Fruit fly (Drosophila melanogaster) whole organism, embryonic: ENCODE data around the gene Ced-12.

ENCODE experiments used
- BtbVII ChIP-seq: fragments of 200-800 bp; sonication (Bioruptor generic); optimal IDR thresholded peaks from 3 replicates; lab custom pipeline; 2017; ENCODE audit warnings: missing biosample characterization, mild to moderate bottlenecking, missing genetic modification characterization
- CG11085 ChIP-seq: fragments of 200-800 bp; sonication (Bioruptor generic); IDR thresholded peaks from 2 replicates; pipeline ENCODE4 v1.3.6; 2022; ENCODE audit warnings: missing biosample characterization, missing genetic modification characterization
- CG12155 ChIP-seq: fragments of 200-800 bp; sonication (Bioruptor generic); optimal IDR thresholded peaks from 3 replicates; lab custom pipeline; 2016; ENCODE audit warnings: missing biosample characterization, missing genetic modification characterization
- CG14965 ChIP-seq: fragments of 200-800 bp; sonication (Bioruptor generic); optimal IDR thresholded peaks from 2 replicates; lab custom pipeline; 2016; ENCODE audit warnings: missing biosample characterization, missing genetic modification characterization, borderline replicate concordance
- CG15011 ChIP-seq: fragments of 200-800 bp; sonication (Bioruptor generic); optimal IDR thresholded peaks from 3 replicates; lab custom pipeline; 2018; ENCODE audit warnings: missing biosample characterization, mild to moderate bottlenecking, missing genetic modification characterization
- CG17359 ChIP-seq: fragments of 200-800 bp; sonication (Bioruptor generic); optimal IDR thresholded peaks from 3 replicates; lab custom pipeline; 2018; ENCODE audit warnings: missing biosample characterization, mild to moderate bottlenecking, missing genetic modification characterization, moderate library complexity
- CG18599 ChIP-seq: fragments of 200-800 bp; sonication (Bioruptor generic); optimal IDR thresholded peaks from 3 replicates; lab custom pipeline; 2017; ENCODE audit warnings: missing biosample characterization, missing genetic modification characterization, mild to moderate bottlenecking, moderate library complexity, missing genetic modification reagents
- CG2199 ChIP-seq: fragments of 200-800 bp; sonication (Bioruptor generic); IDR thresholded peaks from 3 replicates; pipeline ENCODE4 v1.3.6; 2022; ENCODE audit warnings: missing biosample characterization, missing genetic modification characterization
- CG31388 ChIP-seq: fragments of 200-800 bp; sonication (Bioruptor generic); optimal IDR thresholded peaks from 2 replicates; lab custom pipeline; 2016; ENCODE audit warnings: missing biosample characterization, missing genetic modification characterization
- CG3163 ChIP-seq: fragments of 200-800 bp; sonication (Bioruptor generic); optimal IDR thresholded peaks from 3 replicates; lab custom pipeline; 2016; ENCODE audit warnings: missing biosample characterization, missing genetic modification characterization
- CG3281 ChIP-seq: fragments of 200-800 bp; sonication (Bioruptor generic); optimal IDR thresholded peaks from 3 replicates; lab custom pipeline; 2017; ENCODE audit warnings: missing biosample characterization, mild to moderate bottlenecking, missing genetic modification characterization
- CG6765 ChIP-seq: fragments of 200-800 bp; sonication (Bioruptor generic); optimal IDR thresholded peaks from 3 replicates; lab custom pipeline; 2017; ENCODE audit warnings: missing biosample characterization, mild to moderate bottlenecking, missing genetic modification characterization
- CG7839 ChIP-seq: fragments of 200-800 bp; sonication (Bioruptor generic); optimal IDR thresholded peaks from 3 replicates; lab custom pipeline; 2018; ENCODE audit warnings: missing biosample characterization, mild to moderate bottlenecking, missing genetic modification characterization, moderate library complexity
- CG9727 ChIP-seq: fragments of 200-800 bp; sonication (Bioruptor generic); optimal IDR thresholded peaks from 3 replicates; lab custom pipeline; 2017; ENCODE audit warnings: missing biosample characterization, mild to moderate bottlenecking, missing genetic modification characterization
- CTCF ChIP-seq: fragments of 200-800 bp; sonication (Bioruptor generic); optimal IDR thresholded peaks from 2 replicates; lab custom pipeline; 2017; ENCODE audit warnings: missing biosample characterization, mild to moderate bottlenecking, missing genetic modification characterization, moderate library complexity
- Dip3 ChIP-seq: fragments of 200-800 bp; sonication (Bioruptor generic); optimal IDR thresholded peaks from 3 replicates; lab custom pipeline; 2016; ENCODE audit warnings: missing biosample characterization, missing genetic modification characterization
- Hr39 ChIP-seq: fragments of >200 bp; optimal IDR thresholded peaks from 2 replicates; lab custom pipeline; 2017
- MBD-R2 ChIP-seq: fragments of 200-800 bp; sonication (Bioruptor generic); IDR thresholded peaks from 2 replicates; pipeline ENCODE4 v1.3.6; 2022; ENCODE audit warnings: missing biosample characterization, missing genetic modification characterization
- Med ChIP-seq: fragments of 200-800 bp; sonication (Bioruptor generic); peaks from one replicate; lab custom pipeline; 2016; ENCODE audit warnings: missing biosample characterization, missing genetic modification characterization, mild to moderate bottlenecking, inconsistent platforms, moderate library complexity
- Mrtf ChIP-seq: fragments of 200-800 bp; sonication (Bioruptor generic); IDR thresholded peaks from 3 replicates; pipeline ENCODE4 v1.3.6; 2022; ENCODE audit warnings: missing biosample characterization, missing genetic modification characterization
- Xbp1 ChIP-seq: fragments of 200-800 bp; sonication (Bioruptor generic); optimal IDR thresholded peaks from 3 replicates; lab custom pipeline; 2016; ENCODE audit warnings: missing biosample characterization, mild to moderate bottlenecking, missing genetic modification characterization
- ac ChIP-seq: fragments of 200-800 bp; sonication (Bioruptor generic); optimal IDR thresholded peaks from 3 replicates; lab custom pipeline; 2017; ENCODE audit warnings: missing biosample characterization, mild to moderate bottlenecking, missing genetic modification characterization
- al ChIP-seq: fragments of 200-800 bp; sonication (Bioruptor generic); IDR thresholded peaks from 2 replicates; pipeline ENCODE4 v1.3.6; 2022; ENCODE audit warnings: missing biosample characterization, missing genetic modification characterization
- br ChIP-seq: fragments of >200 bp; optimal IDR thresholded peaks from 2 replicates; lab custom pipeline; 2017
- bsh ChIP-seq, 2 experiments: fragments of 200-800 bp; sonication (Bioruptor generic); optimal IDR thresholded peaks; 2 replicates each; lab custom pipeline; 2017 to 2018; ENCODE audit warnings: mild to moderate bottlenecking in 2 of 2, missing biosample characterization in 2 of 2, missing genetic modification characterization in 2 of 2, moderate library complexity in 1 of 2
- cad ChIP-seq: fragments of >200 bp; optimal IDR thresholded peaks from 2 replicates; lab custom pipeline; 2017; ENCODE audit warnings: missing biosample characterization, missing genetic modification characterization
- chinmo ChIP-seq: fragments of 200-800 bp; sonication (Bioruptor generic); IDR thresholded peaks from 4 replicates; pipeline ENCODE4 v1.3.6; 2022; ENCODE audit warnings: missing biosample characterization, missing genetic modification characterization; ENCODE audit not compliant: partially characterized antibody
- crol ChIP-seq: fragments of 200-800 bp; sonication (Bioruptor generic); IDR thresholded peaks from 2 replicates; pipeline ENCODE4 v1.3.6; 2022; ENCODE audit warnings: missing biosample characterization, missing genetic modification characterization
- dan ChIP-seq: fragments of 200-800 bp; sonication (Bioruptor generic); IDR thresholded peaks from 2 replicates; pipeline ENCODE4 v1.3.6; 2022; ENCODE audit warnings: missing biosample characterization, missing genetic modification characterization
- emc ChIP-seq: fragments of 200-800 bp; sonication (Bioruptor generic); optimal IDR thresholded peaks from 2 replicates; lab custom pipeline; 2016; ENCODE audit warnings: missing biosample characterization, missing genetic modification characterization
- esg ChIP-seq: fragments of 200-800 bp; sonication (Bioruptor generic); conservative IDR thresholded peaks from 2 replicates; pipeline ENCODE4 v1.3.6; 2022; ENCODE audit warnings: missing biosample characterization, missing genetic modification characterization
- eve ChIP-seq, 2 experiments: fragments of >200 bp; optimal IDR thresholded peaks; 2 replicates each; lab custom pipeline; 2017; ENCODE audit warnings: missing biosample characterization in 2 of 2, missing genetic modification characterization in 2 of 2
- exex ChIP-seq: fragments of 200-800 bp; sonication (Bioruptor generic); optimal IDR thresholded peaks from 4 replicates; lab custom pipeline; 2018; ENCODE audit warnings: missing biosample characterization, mild to moderate bottlenecking, missing genetic modification characterization, moderate library complexity
- eyg ChIP-seq: fragments of 200-800 bp; sonication (Bioruptor generic); optimal IDR thresholded peaks from 3 replicates; lab custom pipeline; 2016; ENCODE audit warnings: missing biosample characterization, missing genetic modification characterization
- ftz-f1 ChIP-seq: fragments of 200-800 bp; sonication (Bioruptor generic); optimal IDR thresholded peaks from 2 replicates; lab custom pipeline; 2016; ENCODE audit warnings: missing biosample characterization, missing genetic modification characterization
- gem ChIP-seq: fragments of 200-800 bp; sonication (Bioruptor generic); optimal IDR thresholded peaks from 2 replicates; lab custom pipeline; 2019; ENCODE audit warnings: missing biosample characterization, mild to moderate bottlenecking, missing genetic modification characterization, moderate library complexity
- kah ChIP-seq: fragments of 200-800 bp; sonication (Bioruptor generic); optimal IDR thresholded peaks from 2 replicates; lab custom pipeline; 2018; ENCODE audit warnings: missing biosample characterization, mild to moderate bottlenecking, missing genetic modification characterization
- nerfin-2 ChIP-seq: fragments of 200-800 bp; sonication (Bioruptor generic); IDR thresholded peaks from 2 replicates; pipeline ENCODE4 v1.3.6; 2022; ENCODE audit warnings: missing biosample characterization, missing genetic modification characterization; ENCODE audit not compliant: partially characterized antibody
- org-1 ChIP-seq: fragments of 200-800 bp; sonication (Bioruptor generic); optimal IDR thresholded peaks from 2 replicates; lab custom pipeline; 2017; ENCODE audit warnings: missing biosample characterization, missing genetic modification characterization
- pan ChIP-seq, 4 experiments: fragments of >200 bp in 3 of 4; fragments of 200-800 bp in 1 of 4; sonication (Bioruptor generic) in 1 of 4; optimal IDR thresholded peaks in 3 of 4; IDR thresholded peaks in 1 of 4; 2 replicates each; pipeline versions ENCODE4 v1.3.6 to Lab custom; 2017 to 2022; ENCODE audit warnings: missing biosample characterization in 2 of 4, missing genetic modification characterization in 2 of 4, mixed read lengths in 1 of 4
- pnt ChIP-seq: fragments of 200-800 bp; sonication (Bioruptor generic); optimal IDR thresholded peaks from 3 replicates; lab custom pipeline; 2016; ENCODE audit warnings: missing biosample characterization, missing genetic modification characterization
- prd ChIP-seq, 3 experiments: fragments of >200 bp in 2 of 3; fragments of 200-800 bp in 1 of 3; sonication (Bioruptor generic) in 1 of 3; optimal IDR thresholded peaks in 2 of 3; IDR thresholded peaks in 1 of 3; 2 replicates in 2 of 3; 3 replicates in 1 of 3; pipeline versions ENCODE4 v1.3.6 to Lab custom; 2017 to 2022; ENCODE audit warnings: missing biosample characterization in 1 of 3, missing genetic modification characterization in 1 of 3
- psq ChIP-seq: fragments of 200-800 bp; sonication (Bioruptor generic); optimal IDR thresholded peaks from 2 replicates; lab custom pipeline; 2017; ENCODE audit warnings: missing biosample characterization, missing genetic modification characterization
- repo ChIP-seq: fragments of 200-800 bp; sonication (Bioruptor generic); optimal IDR thresholded peaks from 2 replicates; lab custom pipeline; 2016; ENCODE audit warnings: missing biosample characterization, missing genetic modification characterization
- schlank ChIP-seq: fragments of 200-800 bp; sonication (Bioruptor generic); optimal IDR thresholded peaks from 2 replicates; lab custom pipeline; 2018; ENCODE audit warnings: missing biosample characterization, mild to moderate bottlenecking, missing genetic modification characterization
- trem ChIP-seq: fragments of 200-800 bp; optimal IDR thresholded peaks from 3 replicates; lab custom pipeline; 2019; ENCODE audit warnings: missing biosample characterization, mild to moderate bottlenecking, missing genetic modification characterization, moderate library complexity
- unpg ChIP-seq: fragments of 200-800 bp; sonication (Bioruptor generic); optimal IDR thresholded peaks from 3 replicates; lab custom pipeline; 2018; ENCODE audit warnings: missing biosample characterization, mild to moderate bottlenecking, missing genetic modification characterization, moderate library complexity

Gene Ced-12

dm6 chr2L:12078123-12078658 is 19.4 kb upstream of the Ced-12 start:
- TF ChIP-seq Mrtf (GFP tag; lab: Robert Waterston, UW) (0 out of 3 replicates have a peak, but pooled peaks have one; percentile 33), unpg (no peak), CG18599 (GFP tag; lab: Kevin White, UChicago) (no peak), al (GFP tag; lab: Robert Waterston, UW) (no peak), CG11085 (GFP tag; lab: Robert Waterston, UW) (no peak), BtbVII (no peak), pnt (GFP tag; lab: Kevin White, UChicago) (no peak), CG2199 (0 out of 3 replicates have a peak, but pooled peaks have one; percentile 22), ftz-f1 (no peak), kah (GFP tag; lab: Kevin White, UChicago) (no peak), emc (GFP tag; lab: Kevin White, UChicago) (no peak), org-1 (no peak), CG15011 (no peak), Hr39 (lab: Kevin White, UChicago) (peak; percentile 60), CG12155 (GFP tag; lab: Kevin White, UChicago) (no peak), pan (optimal IDR thresholded peaks at IDR 0.05; lab: Kevin White, UChicago) (no peak), pan (GFP tag; optimal IDR thresholded peaks at IDR 0.05 in 1 of 2, IDR thresholded peaks at IDR 0.05 in 1 of 2) (no peak), psq (GFP tag; lab: Kevin White, UChicago) (no peak), eyg (GFP tag; lab: Kevin White, UChicago) (no peak), Dip3 (GFP tag; lab: Kevin White, UChicago) (no peak), crol (peak; percentile 58), exex (no peak), MBD-R2 (GFP tag; lab: Robert Waterston, UW) (no peak), cad (no peak), CG17359 (no peak), gem (no peak), esg (no peak), ac (no peak), nerfin-2 (GFP tag; lab: Robert Waterston, UW) (no peak), CG14965 (GFP tag; lab: Kevin White, UChicago) (no peak), CG6765 (GFP tag; lab: Kevin White, UChicago) (no peak), CG9727 (no peak), CG31388 (GFP tag; lab: Kevin White, UChicago) (no peak), schlank (tag; lab: Kevin White, UChicago) (no peak), bsh (GFP tag; optimal IDR thresholded peaks at IDR 0.05; lab: Kevin White, UChicago) (no peak), dan (GFP tag; lab: Robert Waterston, UW) (no peak), trem (tag; lab: Kevin White, UChicago) (no peak), repo (no peak), CTCF (GFP tag; lab: Kevin White, UChicago) (peak; percentile 82), br (no peak), Med (peak; percentile 26), Xbp1 (GFP tag; lab: Kevin White, UChicago) (no peak), CG3163 (GFP tag; lab: Kevin White, UChicago) (no peak), CG3281 (no peak), chinmo (GFP tag; lab: Robert Waterston, UW) (0 out of 4 replicates have a peak, but pooled peaks have one; percentile 9), CG7839 (tag; lab: Kevin White, UChicago) (no peak), prd (optimal IDR thresholded peaks at IDR 0.05; lab: Kevin White, UChicago) (no peak), prd (GFP tag; IDR thresholded peaks at IDR 0.05; lab: Robert Waterston, UW) (peak; percentile 30; the same call in 1 of the 3 replicates), eve (GFP tag; optimal IDR thresholded peaks at IDR 0.05; lab: Kevin White, UChicago) (no peak)
- TF ChIP-seq, all 482 proteins: peak for 8
